Worm (Caenorhabditis elegans) whole organism, midembryonic: ENCODE measurements around the gene K10D11.5.

Experiments
- T22C8.4 ChIP-seq: fragments of 200-800 bp; sonication (Bioruptor generic); IDR thresholded peaks from 2 replicates; pipeline ENCODE4 v1.3.6; 2022; ENCODE audit warnings: missing genetic modification characterization, missing compliant biosample characterization
- cog-1 ChIP-seq: sonication (generic microtip); optimal IDR thresholded peaks from 2 replicates; lab custom pipeline; 2016; ENCODE audit warnings: missing genetic modification characterization, missing compliant biosample characterization
- flt-1 ChIP-seq: fragments of 200-800 bp; sonication (Bioruptor generic); IDR thresholded peaks from 2 replicates; pipeline ENCODE4 v1.3.6; 2022; ENCODE audit warnings: missing genetic modification characterization, missing compliant biosample characterization
- klf-2 ChIP-seq: fragments of 200-800 bp; sonication (Bioruptor generic); conservative IDR thresholded peaks from 2 replicates; pipeline ENCODE4 v1.3.6; 2022; ENCODE audit warnings: missing genetic modification reagents, missing genetic modification characterization, missing compliant biosample characterization
- med-1 ChIP-seq: sonication (generic microtip); optimal IDR thresholded peaks from 2 replicates; lab custom pipeline; 2017; ENCODE audit warnings: missing genetic modification characterization, mild to moderate bottlenecking, missing compliant biosample characterization, antibody characterized with exemption, missing genetic modification reagents; ENCODE audit not compliant: insufficient read depth
- ref-1 ChIP-seq: fragments of 200-800 bp; sonication (Bioruptor generic); conservative IDR thresholded peaks from 2 replicates; pipeline ENCODE4 v1.3.6; 2022; ENCODE audit warnings: missing genetic modification reagents, missing genetic modification characterization, missing compliant biosample characterization
- tab-1 ChIP-seq: fragments of 200-800 bp; sonication (Bioruptor generic); IDR thresholded peaks from 2 replicates; pipeline ENCODE4 v1.3.6; 2022; ENCODE audit warnings: missing genetic modification characterization, missing compliant biosample characterization
- ztf-23 ChIP-seq: fragments of 200-800 bp; sonication (Bioruptor generic); IDR thresholded peaks from 2 replicates; pipeline ENCODE4 v1.3.6; 2022; ENCODE audit warnings: missing genetic modification reagents, missing genetic modification characterization, missing compliant biosample characterization
- ztf-29 ChIP-seq: fragments of 200-800 bp; sonication (Bioruptor generic); IDR thresholded peaks from 2 replicates; pipeline ENCODE4 v1.3.6; 2022; ENCODE audit warnings: missing genetic modification reagents, missing genetic modification characterization, missing compliant biosample characterization

The K10D11.5 gene

ce11 chrIV:13027801-13028641 is 36.4 kb upstream of the K10D11.5 start:
- no peak for TF ChIP-seq ref-1 (GFP tag; lab: Robert Waterston, UW)
- TF ChIP-seq cog-1 (tag; lab: Kevin White, UChicago) = peak; percentile 6
- no peak for TF ChIP-seq klf-2 (GFP tag; lab: Robert Waterston, UW)
- TF ChIP-seq tab-1 (GFP tag; lab: Robert Waterston, UW) = no peak
- no peak for TF ChIP-seq med-1
- no peak for TF ChIP-seq ztf-23 (GFP tag; lab: Robert Waterston, UW)

DNA sequence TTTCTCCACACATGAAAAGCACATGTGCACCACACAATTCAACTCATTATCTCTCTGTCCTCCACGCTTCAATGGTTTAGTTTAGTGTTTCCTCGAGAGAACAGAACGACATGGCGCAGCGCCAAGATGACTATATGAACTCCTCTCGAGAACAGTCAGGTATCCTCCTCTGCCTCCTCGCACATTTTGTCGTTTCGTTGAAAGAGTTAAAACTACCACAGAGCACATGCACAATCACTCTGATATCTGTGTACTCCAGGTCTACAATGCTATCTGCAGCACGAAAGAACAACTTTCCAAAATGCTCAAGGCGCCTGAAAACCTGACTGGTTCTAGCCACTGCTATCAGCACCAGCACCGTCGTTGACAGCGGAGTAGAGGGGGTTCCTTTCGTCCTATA is 35.1 kb upstream of the K10D11.5 start:
- no peak for TF ChIP-seq cog-1 (tag; lab: Kevin White, UChicago)
- no peak for TF ChIP-seq klf-2 (GFP tag; lab: Robert Waterston, UW)
- TF ChIP-seq T22C8.4 (GFP tag; lab: Robert Waterston, UW) = no peak
- no peak for TF ChIP-seq med-1
- TF ChIP-seq ztf-23 (GFP tag; lab: Robert Waterston, UW) = no peak
- no peak for TF ChIP-seq tab-1 (GFP tag; lab: Robert Waterston, UW)
- TF ChIP-seq flt-1 = no peak
- TF ChIP-seq ztf-29 (GFP tag; lab: Robert Waterston, UW) = no peak
- TF ChIP-seq ref-1 (GFP tag; lab: Robert Waterston, UW) = no peak

DNA sequence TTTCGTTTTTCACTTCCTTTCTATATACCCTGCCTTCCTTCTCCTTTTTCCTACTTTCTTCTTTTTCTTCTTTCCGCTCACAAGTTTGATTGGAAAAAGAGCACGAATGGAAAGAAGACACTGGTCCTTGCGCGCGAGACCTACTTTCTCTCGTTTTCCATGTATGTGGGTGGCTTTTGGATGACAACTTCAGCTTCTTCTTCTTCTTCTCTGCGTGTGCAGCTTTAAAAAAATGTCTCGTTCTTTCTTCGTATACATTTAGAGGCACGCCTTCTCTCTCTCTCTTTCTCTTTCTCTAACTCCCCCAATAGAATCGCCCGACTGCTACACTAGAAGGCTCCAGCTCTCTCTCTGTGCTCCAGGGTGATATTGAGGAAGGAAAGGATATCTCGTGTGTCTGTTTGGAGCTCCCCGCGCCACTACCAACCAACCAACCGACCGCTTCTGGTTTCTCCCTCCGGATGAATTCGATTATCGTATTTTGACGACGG is 34.3 kb upstream of the K10D11.5 start:
- TF ChIP-seq tab-1 (GFP tag; lab: Robert Waterston, UW) = no peak
- no peak for TF ChIP-seq flt-1
- no peak for TF ChIP-seq med-1
- no peak for TF ChIP-seq cog-1 (tag; lab: Kevin White, UChicago)
- TF ChIP-seq ztf-23 (GFP tag; lab: Robert Waterston, UW) = no peak
- no peak for TF ChIP-seq T22C8.4 (GFP tag; lab: Robert Waterston, UW)
- TF ChIP-seq klf-2 (GFP tag; lab: Robert Waterston, UW) = no peak
- no peak for TF ChIP-seq ztf-29 (GFP tag; lab: Robert Waterston, UW)
- TF ChIP-seq ref-1 (GFP tag; lab: Robert Waterston, UW) = no peak

- TF ChIP-seq ztf-23 (GFP tag; lab: Robert Waterston, UW) (0 out of 2 replicates have a peak, but pooled peaks have one; percentile 21), flt-1 (no peak)
Observed at ce11 chrIV:13022892-13023291, 31.2 kb upstream of the K10D11.5 start.

DNA sequence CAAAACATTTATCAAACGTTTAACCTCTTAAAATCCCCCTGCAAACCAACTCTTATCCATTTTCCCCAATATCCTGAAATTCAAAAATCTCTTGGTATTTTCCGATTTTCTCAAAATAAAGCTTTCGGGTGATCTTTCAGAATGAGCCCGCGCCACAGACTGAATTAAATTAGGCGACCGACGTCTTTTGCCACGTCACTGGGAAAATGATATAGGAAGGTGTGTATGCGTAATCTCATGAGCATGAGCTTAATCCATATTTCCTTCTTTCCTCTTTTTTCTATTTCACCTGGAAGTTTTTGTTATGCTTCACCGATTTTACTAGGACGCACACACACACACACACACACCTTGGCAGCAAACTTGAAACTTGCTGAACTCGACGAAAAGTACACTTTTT is 29.4 kb upstream of the K10D11.5 start:
- TF ChIP-seq ztf-29 (GFP tag; lab: Robert Waterston, UW) = no peak
- no peak for TF ChIP-seq klf-2 (GFP tag; lab: Robert Waterston, UW)
- no peak for TF ChIP-seq med-1
- TF ChIP-seq T22C8.4 (GFP tag; lab: Robert Waterston, UW) = no peak
- TF ChIP-seq tab-1 (GFP tag; lab: Robert Waterston, UW) = no peak
- no peak for TF ChIP-seq ref-1 (GFP tag; lab: Robert Waterston, UW)
- TF ChIP-seq flt-1 = no peak
- TF ChIP-seq cog-1 (tag; lab: Kevin White, UChicago) = no peak
- no peak for TF ChIP-seq ztf-23 (GFP tag; lab: Robert Waterston, UW)

DNA sequence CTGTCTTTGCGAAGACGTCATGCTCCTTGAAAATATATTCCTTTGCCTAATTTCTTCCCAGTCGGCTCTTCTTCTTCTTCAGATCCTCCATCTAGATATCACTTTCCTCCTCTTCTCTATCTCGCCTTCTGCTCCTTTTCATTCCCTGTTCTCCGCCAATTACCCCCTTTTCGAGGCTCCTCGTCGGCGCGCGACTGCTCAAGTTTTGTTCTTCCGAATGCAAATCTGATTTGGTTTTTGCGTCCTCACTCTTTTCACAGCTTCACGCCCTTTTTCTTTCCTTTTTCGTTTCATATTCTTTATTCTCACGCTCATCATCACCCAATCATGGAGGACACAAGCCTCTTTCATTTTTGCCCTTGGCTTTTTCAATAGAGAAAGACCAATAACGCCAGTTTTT is 25.2 kb upstream of the K10D11.5 start:
- no peak for TF ChIP-seq cog-1 (tag; lab: Kevin White, UChicago)
- no peak for TF ChIP-seq T22C8.4 (GFP tag; lab: Robert Waterston, UW)
- TF ChIP-seq ref-1 (GFP tag; lab: Robert Waterston, UW) = no peak
- TF ChIP-seq ztf-29 (GFP tag; lab: Robert Waterston, UW) = no peak
- no peak for TF ChIP-seq tab-1 (GFP tag; lab: Robert Waterston, UW)
- TF ChIP-seq flt-1 = no peak
- TF ChIP-seq med-1 = no peak
- TF ChIP-seq ztf-23 (GFP tag; lab: Robert Waterston, UW) = 0 out of 2 replicates have a peak, but pooled peaks have one; percentile 61

- TF ChIP-seq tab-1 (GFP tag; lab: Robert Waterston, UW) = no peak
- peak; percentile 5 for TF ChIP-seq cog-1 (tag; lab: Kevin White, UChicago)
Observed at ce11 chrIV:13015801-13016404, 24.3 kb upstream of the K10D11.5 start.

DNA sequence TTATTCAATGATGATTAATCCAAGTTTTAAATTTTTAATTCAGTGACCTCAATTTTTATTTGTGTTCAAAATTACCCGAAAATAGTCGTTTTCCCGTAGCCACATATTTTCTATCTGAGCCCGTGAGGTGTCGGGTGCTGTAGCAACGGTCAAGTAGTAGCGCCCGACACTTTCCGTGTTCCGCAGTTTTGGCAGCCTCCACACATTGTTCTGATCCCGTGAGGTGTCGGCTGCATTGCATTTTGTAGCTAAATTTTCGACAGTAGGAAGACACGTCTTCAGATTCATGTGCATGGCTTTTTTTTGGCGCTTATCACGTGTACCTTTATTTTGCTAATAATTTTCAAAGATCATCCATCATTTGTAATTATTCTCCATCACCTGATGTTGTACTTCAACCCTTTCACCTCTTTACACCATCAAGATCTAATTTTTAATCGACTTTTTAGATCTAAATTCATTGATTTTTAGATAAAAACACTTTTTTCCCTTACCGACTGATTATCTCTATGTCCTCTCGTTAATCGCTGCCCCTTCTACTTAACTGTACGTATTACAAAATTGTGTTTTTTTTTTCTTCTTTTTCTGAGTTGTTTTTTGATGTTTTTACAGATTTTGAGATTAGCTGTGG is 22.2 kb upstream of the K10D11.5 start:
- TF ChIP-seq T22C8.4 (GFP tag; lab: Robert Waterston, UW) (no peak), ztf-23 (GFP tag; lab: Robert Waterston, UW) (no peak), flt-1 (no peak), tab-1 (GFP tag; lab: Robert Waterston, UW) (no peak), ztf-29 (GFP tag; lab: Robert Waterston, UW) (no peak), cog-1 (tag; lab: Kevin White, UChicago) (no peak), klf-2 (GFP tag; lab: Robert Waterston, UW) (no peak), ref-1 (GFP tag; lab: Robert Waterston, UW) (no peak), med-1 (no peak)

ce11 chrIV:13013231-13013630 is 21.6 kb upstream of the K10D11.5 start:
- TF ChIP-seq ztf-23 (GFP tag; lab: Robert Waterston, UW) (no peak), cog-1 (tag; lab: Kevin White, UChicago) (no peak), ztf-29 (GFP tag; lab: Robert Waterston, UW) (no peak), klf-2 (GFP tag; lab: Robert Waterston, UW) (no peak), T22C8.4 (GFP tag; lab: Robert Waterston, UW) (no peak), ref-1 (GFP tag; lab: Robert Waterston, UW) (no peak), tab-1 (GFP tag; lab: Robert Waterston, UW) (no peak), med-1 (no peak), flt-1 (no peak)
